Worm (Caenorhabditis elegans) whole organism, L4 larva: ENCODE data around the gene fbxa-138.
A peak's percentile ranks its signal among the peaks of the same experiment; 100 is the strongest.

ENCODE experiments used
- R02D3.7 ChIP-seq: fragments of 150-350 bp; sonication (generic microtip); optimal IDR thresholded peaks from 3 replicates; lab custom pipeline; 2014; ENCODE audit warnings: missing biosample characterization, missing genetic modification characterization
- ZK546.5 ChIP-seq, 2 experiments: sonication (generic microtip); optimal IDR thresholded peaks; 2 replicates each; lab custom pipeline; 2017; ENCODE audit warnings: missing biosample characterization in 2 of 2, missing genetic modification characterization in 2 of 2
- aha-1 ChIP-seq: fragments of 150-350 bp; peaks from one replicate; lab custom pipeline; 2014; ENCODE audit warnings: missing biosample characterization, missing genetic modification characterization
- ama-1 ChIP-seq: fragments of 150-350 bp; optimal IDR thresholded peaks from 2 replicates; lab custom pipeline; 2014; ENCODE audit warnings: inconsistent platforms, mixed read lengths
- arid-1 ChIP-seq: fragments of 200-800 bp; sonication (Bioruptor generic); conservative IDR thresholded peaks from 2 replicates; pipeline ENCODE4 v1.3.6; 2022; ENCODE audit warnings: missing genetic modification reagents, missing genetic modification characterization, missing compliant biosample characterization
- ceh-28 ChIP-seq: fragments of 150-350 bp; optimal IDR thresholded peaks from 2 replicates; lab custom pipeline; 2014; ENCODE audit warnings: missing biosample characterization, missing genetic modification reagents, missing genetic modification characterization
- cey-2 ChIP-seq: sonication (generic microtip); optimal IDR thresholded peaks from 3 replicates; lab custom pipeline; 2017; ENCODE audit warnings: missing genetic modification characterization, mild to moderate bottlenecking, missing compliant biosample characterization, antibody characterized with exemption, borderline replicate concordance; ENCODE audit not compliant: insufficient read depth
- daf-16 ChIP-seq, 3 experiments: sonication (generic microtip); optimal IDR thresholded peaks; 2 replicates each; lab custom pipeline; 2016 to 2017; ENCODE audit warnings: missing genetic modification characterization in 3 of 3, missing genetic modification reagents in 3 of 3, mild to moderate bottlenecking in 2 of 3, missing compliant biosample characterization in 2 of 3, missing biosample characterization in 1 of 3, moderate library complexity in 1 of 3
- dmd-6 ChIP-seq: fragments of 200-800 bp; sonication (Bioruptor generic); IDR thresholded peaks from 2 replicates; pipeline ENCODE4 v1.3.6; 2022; ENCODE audit warnings: missing genetic modification reagents, missing genetic modification characterization, missing compliant biosample characterization
- dpl-1 ChIP-seq: fragments of 150-350 bp; optimal IDR thresholded peaks from 2 replicates; lab custom pipeline; 2014; ENCODE audit warnings: missing biosample characterization, missing genetic modification reagents, missing genetic modification characterization
- dve-1 ChIP-seq: sonication (generic microtip); optimal IDR thresholded peaks from 2 replicates; lab custom pipeline; 2017; ENCODE audit warnings: antibody characterized with exemption, mild to moderate bottlenecking, missing genetic modification characterization, missing compliant biosample characterization; ENCODE audit not compliant: insufficient read depth
- egl-43 ChIP-seq: fragments of 200-800 bp; sonication (Bioruptor generic); IDR thresholded peaks from 2 replicates; pipeline ENCODE4 v1.3.6; 2022; ENCODE audit warnings: missing genetic modification reagents, missing genetic modification characterization, missing compliant biosample characterization
- gei-8 ChIP-seq: fragments of 200-800 bp; sonication (Bioruptor generic); optimal IDR thresholded peaks from 2 replicates; lab custom pipeline; 2018; ENCODE audit warnings: mild to moderate bottlenecking, missing genetic modification characterization, missing compliant biosample characterization
- hif-1 ChIP-seq, 2 experiments: sonication (generic microtip); optimal IDR thresholded peaks; 2 replicates each; lab custom pipeline; 2016 to 2017; ENCODE audit warnings: missing compliant biosample characterization in 2 of 2, missing genetic modification characterization in 2 of 2, missing genetic modification reagents in 2 of 2, missing genotype in 2 of 2, mild to moderate bottlenecking in 1 of 2
- hlh-11 ChIP-seq: fragments of 200-800 bp; sonication (Bioruptor generic); optimal IDR thresholded peaks from 2 replicates; lab custom pipeline; 2018; ENCODE audit warnings: mild to moderate bottlenecking, missing genetic modification characterization, missing compliant biosample characterization
- hlh-30 ChIP-seq: sonication (generic microtip); optimal IDR thresholded peaks from 2 replicates; lab custom pipeline; 2017; ENCODE audit warnings: antibody characterized with exemption, mild to moderate bottlenecking, missing genetic modification characterization, missing compliant biosample characterization; ENCODE audit not compliant: insufficient read depth
- hmg-1.1 ChIP-seq: fragments of 200-800 bp; sonication (Bioruptor generic); IDR thresholded peaks from 2 replicates; pipeline ENCODE4 v1.3.6; 2022; ENCODE audit warnings: missing genetic modification reagents, missing genetic modification characterization, missing compliant biosample characterization
- lir-3 ChIP-seq: sonication (generic microtip); optimal IDR thresholded peaks from 2 replicates; lab custom pipeline; 2016; ENCODE audit warnings: mild to moderate bottlenecking, missing genetic modification characterization, missing compliant biosample characterization
- lsy-2 ChIP-seq, 2 experiments: fragments of 150-350 bp in 1 of 2; sonication (generic microtip) in 1 of 2; optimal IDR thresholded peaks; 2 replicates each; lab custom pipeline; 2014 to 2017; ENCODE audit warnings: missing biosample characterization in 2 of 2, missing genetic modification characterization in 2 of 2
- madf-5 ChIP-seq, 2 experiments: fragments of 200-800 bp; sonication (Bioruptor generic); IDR thresholded peaks; 2 replicates each; pipeline ENCODE4 v1.3.6; 2022; ENCODE audit warnings: missing compliant biosample characterization in 2 of 2, missing genetic modification characterization in 2 of 2
- nhr-28 ChIP-seq: fragments of 150-350 bp; optimal IDR thresholded peaks from 2 replicates; lab custom pipeline; 2014; ENCODE audit warnings: missing biosample characterization, missing genetic modification characterization
- nhr-76 ChIP-seq: fragments of 150-350 bp; optimal IDR thresholded peaks from 2 replicates; lab custom pipeline; 2014; ENCODE audit warnings: missing biosample characterization, missing genetic modification characterization
- nhr-77 ChIP-seq: fragments of 150-350 bp; optimal IDR thresholded peaks from 2 replicates; lab custom pipeline; 2014; ENCODE audit warnings: missing biosample characterization, missing genetic modification characterization
- php-3 ChIP-seq: fragments of 200-800 bp; sonication (Bioruptor generic); IDR thresholded peaks from 2 replicates; pipeline ENCODE4 v1.3.6; 2022; ENCODE audit warnings: missing genetic modification reagents, missing genetic modification characterization, missing compliant biosample characterization
- pqm-1 ChIP-seq: sonication (generic microtip); optimal IDR thresholded peaks from 2 replicates; lab custom pipeline; 2017; ENCODE audit warnings: missing biosample characterization, missing genetic modification characterization
- skn-1 ChIP-seq: fragments of 150-350 bp; optimal IDR thresholded peaks from 2 replicates; lab custom pipeline; 2014; ENCODE audit warnings: missing biosample characterization, missing genetic modification characterization
- tra-1 ChIP-seq: fragments of 200-800 bp; sonication (Bioruptor generic); IDR thresholded peaks from 2 replicates; pipeline ENCODE4 v1.3.6; 2022; ENCODE audit warnings: missing genetic modification reagents, missing genetic modification characterization, missing compliant biosample characterization
- unc-130 ChIP-seq: sonication (generic microtip); optimal IDR thresholded peaks from 2 replicates; lab custom pipeline; 2016; ENCODE audit warnings: missing genetic modification reagents, missing genetic modification characterization, missing compliant biosample characterization
- unc-62 ChIP-seq, 3 experiments: fragments of 150-350 bp in 1 of 3; sonication (generic microtip); optimal IDR thresholded peaks in 2 of 3; peaks in 1 of 3; 1 replicate in 1 of 3; 2 replicates in 2 of 3; lab custom pipeline; 2014 to 2017; ENCODE audit warnings: missing biosample characterization in 3 of 3, missing genetic modification characterization in 3 of 3, missing genetic modification reagents in 3 of 3, missing genotype in 1 of 3
- zip-2 ChIP-seq: fragments of 150-350 bp; optimal IDR thresholded peaks from 2 replicates; lab custom pipeline; 2014; ENCODE audit warnings: missing biosample characterization, missing genetic modification characterization

fbxa-138 gene

ce11 chrIII:1388274-1389058, 4.4 kb upstream of the fbxa-138 start, which contains the start of gene pals-20:
Gene pals-20 (minus strand): TSS chrIII:1388324.
- TF ChIP-seq dmd-6 = peak; percentile 34; the same call in 1 of the 2 replicates
- TF ChIP-seq dve-1 = peak; percentile 70
- no peak for TF ChIP-seq hif-1 (tag; optimal IDR thresholded peaks at IDR 0.05; lab: Kevin White, UChicago)
- TF ChIP-seq hlh-11 = peak; percentile 55
- TF ChIP-seq nhr-28 (tag; lab: Kevin White, UChicago) = peak; percentile 23
- TF ChIP-seq ZK546.5 (tag; optimal IDR thresholded peaks at IDR 0.05; lab: Kevin White, UChicago) = no peak
- peak; percentile 26 for TF ChIP-seq hlh-30 (tag; lab: Kevin White, UChicago)
- peak in 1 of 2 experiments; percentile 82 for TF ChIP-seq unc-62 (GFP tag; optimal IDR thresholded peaks at IDR 0.05 in 1 of 2; lab: Kevin White, UChicago)
- no peak for TF ChIP-seq unc-62 (tag; optimal IDR thresholded peaks at IDR 0.05; lab: Kevin White, UChicago)
- TF ChIP-seq daf-16 (GFP tag; optimal IDR thresholded peaks at IDR 0.05; lab: Kevin White, UChicago) = no peak
- TF ChIP-seq daf-16 (tag; optimal IDR thresholded peaks at IDR 0.05; lab: Kevin White, UChicago) = peak; percentile 59
- peak; percentile 1 for TF ChIP-seq pqm-1 (tag; lab: Kevin White, UChicago)
- TF ChIP-seq, all 104 proteins: peak for 8

- TF ChIP-seq daf-16 (GFP tag; optimal IDR thresholded peaks at IDR 0.05; lab: Kevin White, UChicago) (no peak), daf-16 (tag; optimal IDR thresholded peaks at IDR 0.05; lab: Kevin White, UChicago) (peak; percentile 39), hmg-1.1 (GFP tag; lab: Robert Waterston, UW) (no peak), lsy-2 (tag; optimal IDR thresholded peaks at IDR 0.05; lab: Kevin White, UChicago) (no peak), hlh-11 (peak; percentile 22), dpl-1 (GFP tag; lab: Kevin White, UChicago) (no peak), nhr-76 (tag; lab: Kevin White, UChicago) (no peak), hlh-30 (tag; lab: Kevin White, UChicago) (no peak), zip-2 (tag; lab: Kevin White, UChicago) (no peak), ZK546.5 (tag; optimal IDR thresholded peaks at IDR 0.05; lab: Kevin White, UChicago) (no peak), arid-1 (GFP tag; lab: Robert Waterston, UW) (no peak), php-3 (GFP tag; lab: Robert Waterston, UW) (no peak), skn-1 (tag; lab: Kevin White, UChicago) (no peak), dmd-6 (peak; percentile 53), nhr-77 (tag; lab: Kevin White, UChicago) (no peak), pqm-1 (tag; lab: Kevin White, UChicago) (peak; percentile 54), lir-3 (no peak), nhr-28 (tag; lab: Kevin White, UChicago) (peak; percentile 50), gei-8 (GFP tag; lab: Kevin White, UChicago) (no peak)
Measured at ce11 chrIII:1384694-1385093, 642 bp upstream of the fbxa-138 start.

- TF ChIP-seq ceh-28 (tag; lab: Kevin White, UChicago) (no peak), aha-1 (peak; percentile 90)
Measured at ce11 chrIII:1383483-1383882, 569 bp downstream of the fbxa-138 start.

ce11 chrIII:1380535-1381274, 3.3 kb downstream of the fbxa-138 start, which contains the start of the genes pals-21 and Y82E9BR.6:
Gene pals-21 (minus strand): TSS chrIII:1380635.
Gene Y82E9BR.6 (plus strand): TSS chrIII:1381224.
- TF ChIP-seq nhr-76 (tag; lab: Kevin White, UChicago) (no peak), ama-1 (lab: Kevin White, UChicago) (no peak), egl-43 (GFP tag; lab: Robert Waterston, UW) (no peak), arid-1 (GFP tag; lab: Robert Waterston, UW) (no peak), madf-5 (GFP tag; IDR thresholded peaks at IDR 0.05; lab: Robert Waterston, UW) (no peak), unc-130 (no peak), tra-1 (GFP tag; lab: Robert Waterston, UW) (no peak), cey-2 (tag; lab: Kevin White, UChicago) (no peak), gei-8 (GFP tag; lab: Kevin White, UChicago) (no peak), R02D3.7 (tag; lab: Kevin White, UChicago) (no peak)
- TF ChIP-seq, all 104 proteins: peak for 0
